Worm (Caenorhabditis elegans): ENCODE results near the gene F53G2.12.

- no peak for TF ChIP-seq dao-5 (tag; optimal IDR thresholded peaks at IDR 0.05)
- TF ChIP-seq him-1 (tag; optimal IDR thresholded peaks at IDR 0.05) = no peak
Observed at ce11 chrII:2435566-2435965, 43.3 kb downstream of the F53G2.12 start.
